Fruit fly (Drosophila melanogaster): ENCODE results near the gene mkg-p.

The mkg-p gene

dm6 chr3L:8360643-8361110 lies 44.4 kb downstream of the mkg-p start, which contains the start of gene Idh (continued):
- TF ChIP-seq Ptx1 (GFP tag; IDR thresholded peaks at IDR 0.05) (no peak), Deaf1 (tag; optimal IDR thresholded peaks at IDR 0.05) (peak; percentile 38), D19B (GFP tag; optimal IDR thresholded peaks at IDR 0.05) (no peak), CG7556 (GFP tag; optimal IDR thresholded peaks at IDR 0.05) (no peak), crol (GFP tag; IDR thresholded peaks at IDR 0.05) (no peak), CG16863 (GFP tag; optimal IDR thresholded peaks at IDR 0.05) (no peak), Myb (GFP tag; optimal IDR thresholded peaks at IDR 0.05) (peak; percentile 26), mirr (GFP tag; optimal IDR thresholded peaks at IDR 0.05) (peak; percentile 85), CG33213 (GFP tag; optimal IDR thresholded peaks at IDR 0.05) (no peak), MBD-R2 (GFP tag; IDR thresholded peaks at IDR 0.05) (no peak), run (tag; optimal IDR thresholded peaks at IDR 0.05) (no peak), CG8359 (GFP tag; optimal IDR thresholded peaks at IDR 0.05; ENCODE audit: borderline replicate concordance) (no peak), Fer3 (tag; optimal IDR thresholded peaks at IDR 0.05) (peak; percentile 38), tgo (GFP tag; IDR thresholded peaks at IDR 0.05) (no peak), Kr (GFP tag; optimal IDR thresholded peaks at IDR 0.05) (no peak), Eip74EF (GFP tag; optimal IDR thresholded peaks at IDR 0.05) (peak in 1 of 2 experiments; percentile 27), C15 (GFP tag; IDR thresholded peaks at IDR 0.05) (no peak), CG30403 (GFP tag; optimal IDR thresholded peaks at IDR 0.05) (no peak), CG34422 (GFP tag; IDR thresholded peaks at IDR 0.05) (peak; percentile 71; the same call in 1 of the 3 replicates), sens (GFP tag) (peak; percentile 78), Bdp1 (GFP tag; optimal IDR thresholded peaks at IDR 0.05) (no peak), HmgD (GFP tag; optimal IDR thresholded peaks at IDR 0.05) (no peak), CG1792 (GFP tag; optimal IDR thresholded peaks at IDR 0.05) (no peak), CHES-1-like (GFP tag; optimal IDR thresholded peaks at IDR 0.05) (peak; percentile 1), Optix (GFP tag; IDR thresholded peaks at IDR 0.05) (no peak), CG11560 (tag; IDR thresholded peaks at IDR 0.05) (no peak), CG17385 (GFP tag; optimal IDR thresholded peaks at IDR 0.05) (peak; percentile 37), CG8089 (GFP tag; optimal IDR thresholded peaks at IDR 0.05) (no peak), fru (optimal IDR thresholded peaks at IDR 0.05) (no peak), Dip3 (GFP tag; optimal IDR thresholded peaks at IDR 0.05) (no peak), Dp (GFP tag; optimal IDR thresholded peaks at IDR 0.05) (peak; percentile 99), HHEX (GFP tag; optimal IDR thresholded peaks at IDR 0.05) (peak; percentile 12), CG12299 (tag; optimal IDR thresholded peaks at IDR 0.05) (peak; percentile 5), Fer2 (tag; optimal IDR thresholded peaks at IDR 0.05) (no peak), CG3163 (GFP tag; optimal IDR thresholded peaks at IDR 0.05) (peak; percentile 62), CG15601 (tag; optimal IDR thresholded peaks at IDR 0.05) (no peak), Dfd (GFP tag; optimal IDR thresholded peaks at IDR 0.05) (no peak), lmd (GFP tag; IDR thresholded peaks at IDR 0.05) (no peak), shn (GFP tag; optimal IDR thresholded peaks at IDR 0.05) (no peak), Hmr (GFP tag; optimal IDR thresholded peaks at IDR 0.05) (peak; percentile 52), NFAT (GFP tag; IDR thresholded peaks at IDR 0.05) (0 out of 2 replicates have a peak, but pooled peaks have one; percentile 32), CG14710 (tag; optimal IDR thresholded peaks at IDR 0.05) (no peak), CG13894 (tag; optimal IDR thresholded peaks at IDR 0.05) (peak; percentile 41), CG6813 (GFP tag; optimal IDR thresholded peaks at IDR 0.05) (no peak), CG9817 (tag; optimal IDR thresholded peaks at IDR 0.05) (no peak), fd3F (GFP tag; optimal IDR thresholded peaks at IDR 0.05) (no peak), CG13775 (GFP tag; optimal IDR thresholded peaks at IDR 0.05) (no peak), ind (GFP tag; optimal IDR thresholded peaks at IDR 0.05) (no peak), CG18619 (GFP tag; optimal IDR thresholded peaks at IDR 0.05) (no peak), CG8944 (GFP tag; optimal IDR thresholded peaks at IDR 0.05) (no peak), her (GFP tag; optimal IDR thresholded peaks at IDR 0.05) (no peak), CG17912 (GFP tag; optimal IDR thresholded peaks at IDR 0.05) (no peak)

Data from whole organism, embryonic.